Worm (Caenorhabditis elegans) whole organism, midembryonic: ENCODE measurements around the gene F38B7.17.

Experiments
- T22C8.4 ChIP-seq: fragments of 200-800 bp; sonication (Bioruptor generic); IDR thresholded peaks from 2 replicates; pipeline ENCODE4 v1.3.6; 2022; ENCODE audit warnings: missing genetic modification characterization, missing compliant biosample characterization
- cog-1 ChIP-seq: sonication (generic microtip); optimal IDR thresholded peaks from 2 replicates; lab custom pipeline; 2016; ENCODE audit warnings: missing genetic modification characterization, missing compliant biosample characterization
- flt-1 ChIP-seq: fragments of 200-800 bp; sonication (Bioruptor generic); IDR thresholded peaks from 2 replicates; pipeline ENCODE4 v1.3.6; 2022; ENCODE audit warnings: missing genetic modification characterization, missing compliant biosample characterization
- klf-2 ChIP-seq: fragments of 200-800 bp; sonication (Bioruptor generic); conservative IDR thresholded peaks from 2 replicates; pipeline ENCODE4 v1.3.6; 2022; ENCODE audit warnings: missing genetic modification reagents, missing genetic modification characterization, missing compliant biosample characterization
- med-1 ChIP-seq: sonication (generic microtip); optimal IDR thresholded peaks from 2 replicates; lab custom pipeline; 2017; ENCODE audit warnings: missing genetic modification characterization, mild to moderate bottlenecking, missing compliant biosample characterization, antibody characterized with exemption, missing genetic modification reagents; ENCODE audit not compliant: insufficient read depth
- ref-1 ChIP-seq: fragments of 200-800 bp; sonication (Bioruptor generic); conservative IDR thresholded peaks from 2 replicates; pipeline ENCODE4 v1.3.6; 2022; ENCODE audit warnings: missing genetic modification reagents, missing genetic modification characterization, missing compliant biosample characterization
- tab-1 ChIP-seq: fragments of 200-800 bp; sonication (Bioruptor generic); IDR thresholded peaks from 2 replicates; pipeline ENCODE4 v1.3.6; 2022; ENCODE audit warnings: missing genetic modification characterization, missing compliant biosample characterization
- ztf-23 ChIP-seq: fragments of 200-800 bp; sonication (Bioruptor generic); IDR thresholded peaks from 2 replicates; pipeline ENCODE4 v1.3.6; 2022; ENCODE audit warnings: missing genetic modification reagents, missing genetic modification characterization, missing compliant biosample characterization
- ztf-29 ChIP-seq: fragments of 200-800 bp; sonication (Bioruptor generic); IDR thresholded peaks from 2 replicates; pipeline ENCODE4 v1.3.6; 2022; ENCODE audit warnings: missing genetic modification reagents, missing genetic modification characterization, missing compliant biosample characterization

F38B7.17 gene

ce11 chrV:11499786-11500185 lies 49.0 kb downstream of the F38B7.17 start:
- no peak for TF ChIP-seq cog-1 (tag; lab: Kevin White, UChicago)
- no peak for TF ChIP-seq med-1 (GFP tag; lab: Kevin White, UChicago)
- no peak for TF ChIP-seq klf-2 (GFP tag; lab: Robert Waterston, UW)
- no peak for TF ChIP-seq tab-1 (GFP tag; lab: Robert Waterston, UW)
- TF ChIP-seq T22C8.4, result no peak
- no peak for TF ChIP-seq ztf-29
- no peak for TF ChIP-seq ztf-23 (GFP tag; lab: Robert Waterston, UW)
- no peak for TF ChIP-seq ref-1 (GFP tag; lab: Robert Waterston, UW)
- TF ChIP-seq flt-1, result no peak
